Fruit fly (Drosophila melanogaster) whole organism, prepupa: Measurements from ENCODE around the gene atl.
A peak's percentile ranks its signal among the peaks of the same experiment; 100 is the strongest.

ENCODE experiments used
- Blimp-1 ChIP-seq: fragments of 200-800 bp; sonication (Bioruptor generic); optimal IDR thresholded peaks from 3 replicates; lab custom pipeline; 2017; ENCODE audit warnings: missing biosample characterization, missing genetic modification characterization, mild to moderate bottlenecking, moderate library complexity, missing genetic modification reagents
- CG11294 ChIP-seq: fragments of 200-800 bp; sonication (Bioruptor generic); IDR thresholded peaks from 2 replicates; pipeline ENCODE4 v1.3.6; 2022; ENCODE audit warnings: missing biosample characterization, missing genetic modification characterization
- CG11902 ChIP-seq: fragments of 200-800 bp; sonication (Bioruptor generic); optimal IDR thresholded peaks from 3 replicates; lab custom pipeline; 2016; ENCODE audit warnings: missing biosample characterization, missing genetic modification characterization
- CG1621 ChIP-seq: fragments of 200-800 bp; sonication (Bioruptor generic); optimal IDR thresholded peaks from 3 replicates; lab custom pipeline; 2018; ENCODE audit warnings: missing biosample characterization, mild to moderate bottlenecking, missing genetic modification characterization
- CG31627 ChIP-seq: fragments of 200-800 bp; sonication (Bioruptor generic); optimal IDR thresholded peaks from 3 replicates; lab custom pipeline; 2016; ENCODE audit warnings: missing biosample characterization, missing genetic modification characterization
- CG34406 ChIP-seq: fragments of 200-800 bp; sonication (Bioruptor generic); optimal IDR thresholded peaks from 3 replicates; lab custom pipeline; 2016; ENCODE audit warnings: missing biosample characterization, missing genetic modification characterization
- CG3919 ChIP-seq: fragments of 200-800 bp; sonication (Bioruptor generic); optimal IDR thresholded peaks from 3 replicates; lab custom pipeline; 2016; ENCODE audit warnings: missing biosample characterization, missing genetic modification characterization
- CG6792 ChIP-seq: fragments of 200-800 bp; sonication (Bioruptor generic); optimal IDR thresholded peaks from 3 replicates; lab custom pipeline; 2016; ENCODE audit warnings: missing biosample characterization, missing genetic modification characterization
- CG6854 ChIP-seq: fragments of 200-800 bp; sonication (Bioruptor generic); optimal IDR thresholded peaks from 2 replicates; lab custom pipeline; 2017; ENCODE audit warnings: missing biosample characterization, mild to moderate bottlenecking, missing genetic modification characterization
- CG7368 ChIP-seq: fragments of 200-800 bp; sonication (Bioruptor generic); optimal IDR thresholded peaks from 3 replicates; lab custom pipeline; 2016; ENCODE audit warnings: missing biosample characterization, missing genetic modification characterization
- CG9139 ChIP-seq: fragments of 200-800 bp; sonication (Bioruptor generic); optimal IDR thresholded peaks from 3 replicates; lab custom pipeline; 2017; ENCODE audit warnings: missing biosample characterization, mild to moderate bottlenecking, missing genetic modification characterization
- Eip78C ChIP-seq: fragments of 200-800 bp; sonication (Bioruptor generic); peaks from one replicate; lab custom pipeline; 2016; ENCODE audit warnings: missing biosample characterization, missing genetic modification characterization
- Eip93F ChIP-seq: fragments of 200-800 bp; sonication (Bioruptor generic); optimal IDR thresholded peaks from 2 replicates; lab custom pipeline; 2016; ENCODE audit warnings: missing biosample characterization, mild to moderate bottlenecking, missing genetic modification characterization
- Ets21C ChIP-seq: fragments of 200-800 bp; sonication (Bioruptor generic); optimal IDR thresholded peaks from 3 replicates; lab custom pipeline; 2016; ENCODE audit warnings: missing biosample characterization, missing genetic modification characterization
- Hr38 ChIP-seq: sonication (Bioruptor generic); optimal IDR thresholded peaks from 2 replicates; lab custom pipeline; 2016; ENCODE audit warnings: missing biosample characterization, missing genetic modification characterization
- Hr39 ChIP-seq: fragments of 200-800 bp; sonication (Bioruptor generic); optimal IDR thresholded peaks from 2 replicates; lab custom pipeline; 2016; ENCODE audit warnings: missing biosample characterization, missing genetic modification characterization
- Hr4 ChIP-seq: fragments of 200-800 bp; sonication (Bioruptor generic); optimal IDR thresholded peaks from 3 replicates; lab custom pipeline; 2016; ENCODE audit warnings: missing biosample characterization, missing genetic modification characterization
- Lpt ChIP-seq: fragments of 200-800 bp; sonication (Bioruptor generic); optimal IDR thresholded peaks from 3 replicates; lab custom pipeline; 2016; ENCODE audit warnings: missing biosample characterization, missing genetic modification characterization
- Met ChIP-seq: fragments of 200-800 bp; sonication (Bioruptor generic); optimal IDR thresholded peaks from 3 replicates; lab custom pipeline; 2016; ENCODE audit warnings: missing biosample characterization, missing genetic modification characterization
- Smox ChIP-seq: fragments of 200-800 bp; sonication (Bioruptor generic); optimal IDR thresholded peaks from 3 replicates; lab custom pipeline; 2016; ENCODE audit warnings: missing biosample characterization, missing genetic modification characterization
- Sox14 ChIP-seq: fragments of 200-800 bp; sonication (Bioruptor generic); optimal IDR thresholded peaks from 3 replicates; lab custom pipeline; 2016; ENCODE audit warnings: missing biosample characterization, missing genetic modification characterization
- Sox15 ChIP-seq: fragments of 200-800 bp; sonication (Bioruptor generic); optimal IDR thresholded peaks from 3 replicates; lab custom pipeline; 2016; ENCODE audit warnings: missing biosample characterization, missing genetic modification characterization
- achi ChIP-seq: fragments of 200-800 bp; sonication (Bioruptor generic); optimal IDR thresholded peaks from 3 replicates; lab custom pipeline; 2016; ENCODE audit warnings: missing biosample characterization, missing genetic modification characterization
- acj6 ChIP-seq: fragments of 200-800 bp; sonication (Bioruptor generic); optimal IDR thresholded peaks from 3 replicates; lab custom pipeline; 2016; ENCODE audit warnings: missing biosample characterization, missing genetic modification characterization
- cyc ChIP-seq: fragments of 200-800 bp; sonication (Bioruptor generic); optimal IDR thresholded peaks from 3 replicates; lab custom pipeline; 2016; ENCODE audit warnings: missing biosample characterization, missing genetic modification characterization
- dac ChIP-seq: fragments of 200-800 bp; sonication (Bioruptor generic); optimal IDR thresholded peaks from 2 replicates; lab custom pipeline; 2017; ENCODE audit warnings: missing biosample characterization, mild to moderate bottlenecking, missing genetic modification characterization
- dsx ChIP-seq: fragments of 200-800 bp; optimal IDR thresholded peaks from 3 replicates; lab custom pipeline; 2019; ENCODE audit warnings: missing biosample characterization, mild to moderate bottlenecking, missing genetic modification characterization, moderate library complexity; ENCODE audit not compliant: poor library complexity, severe bottlenecking
- eg ChIP-seq: fragments of 200-800 bp; sonication (Bioruptor generic); IDR thresholded peaks from 3 replicates; pipeline ENCODE4 v1.3.6; 2022; ENCODE audit warnings: missing biosample characterization, missing genetic modification characterization
- fd59A ChIP-seq: fragments of 200-800 bp; sonication (Bioruptor generic); optimal IDR thresholded peaks from 2 replicates; lab custom pipeline; 2017; ENCODE audit warnings: missing biosample characterization, mild to moderate bottlenecking, missing genetic modification characterization, missing genetic modification reagents
- fd85E ChIP-seq: fragments of 200-800 bp; sonication (Bioruptor generic); optimal IDR thresholded peaks from 3 replicates; lab custom pipeline; 2016; ENCODE audit warnings: missing biosample characterization, missing genetic modification characterization
- lz ChIP-seq: fragments of 200-800 bp; sonication (Bioruptor generic); optimal IDR thresholded peaks from 3 replicates; lab custom pipeline; 2016; ENCODE audit warnings: missing biosample characterization, missing genetic modification characterization
- pdm3 ChIP-seq: fragments of 200-800 bp; sonication (Bioruptor generic); optimal IDR thresholded peaks from 3 replicates; lab custom pipeline; 2016; ENCODE audit warnings: missing biosample characterization, missing genetic modification characterization
- ss ChIP-seq, 2 experiments: fragments of 200-800 bp; sonication (Bioruptor generic); optimal IDR thresholded peaks; 2 replicates in 1 of 2; 3 replicates in 1 of 2; lab custom pipeline; 2017 to 2018; ENCODE audit warnings: mild to moderate bottlenecking in 2 of 2, missing biosample characterization in 2 of 2, missing genetic modification characterization in 2 of 2, moderate library complexity in 1 of 2
- svp ChIP-seq: fragments of 200-800 bp; sonication (Bioruptor generic); peaks from one replicate; lab custom pipeline; 2016; ENCODE audit warnings: missing biosample characterization, missing genetic modification characterization
- topi ChIP-seq: fragments of 200-800 bp; sonication (Bioruptor generic); optimal IDR thresholded peaks from 3 replicates; lab custom pipeline; 2016; ENCODE audit warnings: missing biosample characterization, missing genetic modification characterization
- vri ChIP-seq: fragments of 200-800 bp; sonication (Bioruptor generic); optimal IDR thresholded peaks from 3 replicates; lab custom pipeline; 2016; ENCODE audit warnings: missing biosample characterization, mild to moderate bottlenecking, missing genetic modification characterization

Gene atl

dm6 chr3R:24654770-24655322, 29.4 kb downstream of the atl start, which contains the start of the genes CG31125 and CG6695 (continued):
- peak; percentile 33 for TF ChIP-seq cyc (GFP tag; lab: Kevin White, UChicago)
- TF ChIP-seq acj6 (GFP tag; lab: Kevin White, UChicago) = no peak
- TF ChIP-seq topi (GFP tag; lab: Kevin White, UChicago) = no peak
- TF ChIP-seq Eip93F (GFP tag; lab: Kevin White, UChicago) = no peak

- no peak for TF ChIP-seq eg
- TF ChIP-seq svp (GFP tag; lab: Kevin White, UChicago) = no peak
- no peak for TF ChIP-seq Met
- no peak for TF ChIP-seq pdm3 (GFP tag; lab: Kevin White, UChicago)
- no peak for TF ChIP-seq CG34406 (GFP tag; lab: Kevin White, UChicago)
- no peak for TF ChIP-seq CG9139 (GFP tag; lab: Kevin White, UChicago)
- no peak for TF ChIP-seq Blimp-1 (GFP tag; lab: Kevin White, UChicago)
- no peak for TF ChIP-seq CG11902 (GFP tag; lab: Kevin White, UChicago)
- TF ChIP-seq CG1621 (tag; lab: Kevin White, UChicago) = no peak
- TF ChIP-seq Hr38 (GFP tag; lab: Kevin White, UChicago) = no peak
- no peak for TF ChIP-seq Hr4
- no peak for TF ChIP-seq CG11294
- TF ChIP-seq fd85E (GFP tag; lab: Kevin White, UChicago) = no peak
- no peak for TF ChIP-seq ss (GFP tag; optimal IDR thresholded peaks at IDR 0.05; lab: Kevin White, UChicago)
- TF ChIP-seq Sox14 (GFP tag; lab: Kevin White, UChicago) = no peak
- no peak for TF ChIP-seq Sox15
- TF ChIP-seq topi (GFP tag; lab: Kevin White, UChicago) = no peak
- TF ChIP-seq Eip78C (GFP tag; lab: Kevin White, UChicago) = no peak
- no peak for TF ChIP-seq Hr39 (GFP tag; lab: Kevin White, UChicago)
- no peak for TF ChIP-seq CG7368 (GFP tag; lab: Kevin White, UChicago)
Measured at dm6 chr3R:24659173-24659846, 33.8 kb downstream of the atl start, which contains the start of gene CG31126. Gene CG31126 (plus strand): TSS chr3R:24659621.

- TF ChIP-seq CG31627 = no peak
- peak; percentile 57 for TF ChIP-seq achi
- TF ChIP-seq Eip78C (GFP tag; lab: Kevin White, UChicago) = peak; percentile 56
- TF ChIP-seq, all 60 proteins: peak for 2
Measured at dm6 chr3R:24661679-24662411, 36.4 kb downstream of the atl start, which contains the start of gene Ppox. Gene Ppox (minus strand): TSS chr3R:24661851.

DNA sequence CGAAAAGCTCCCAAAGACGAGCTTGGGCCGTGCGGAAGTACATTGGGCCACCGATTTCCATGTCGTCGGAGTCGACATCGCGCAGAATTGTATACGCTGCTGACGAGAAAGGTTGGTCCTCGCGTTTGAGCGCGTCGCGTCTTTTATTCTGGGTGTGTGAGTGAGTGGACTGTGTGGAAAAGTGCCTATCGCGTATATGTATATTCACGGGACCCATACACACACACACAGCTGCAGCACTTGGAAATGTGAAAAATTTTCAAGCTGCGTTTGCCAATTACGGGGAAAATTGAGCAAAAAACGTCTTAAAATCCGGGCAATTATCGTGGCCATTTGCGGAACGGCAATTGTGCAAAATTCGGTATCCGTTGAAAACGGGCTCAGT, 36.9 kb downstream of the atl start, which contains the start of gene slo:
slo (plus strand) TSS at position 80 of the 385 bp plus-strand sequence.
- no peak for TF ChIP-seq Blimp-1 (GFP tag; lab: Kevin White, UChicago)
- no peak for TF ChIP-seq Smox

- TF ChIP-seq CG3919 (no peak), vri (GFP tag; lab: Kevin White, UChicago) (no peak), lz (GFP tag; lab: Kevin White, UChicago) (no peak), CG6854 (GFP tag; lab: Kevin White, UChicago) (no peak), CG31627 (no peak), dac (GFP tag; lab: Kevin White, UChicago) (no peak), Hr4 (no peak), CG6792 (GFP tag; lab: Kevin White, UChicago) (no peak), dsx (GFP tag; lab: Kevin White, UChicago) (no peak), Lpt (no peak), Sox15 (no peak), Blimp-1 (GFP tag; lab: Kevin White, UChicago) (no peak), fd59A (GFP tag; lab: Kevin White, UChicago) (no peak), topi (GFP tag; lab: Kevin White, UChicago) (no peak), Eip78C (GFP tag; lab: Kevin White, UChicago) (no peak), Met (no peak), CG7368 (GFP tag; lab: Kevin White, UChicago) (no peak), eg (no peak), Ets21C (GFP tag; lab: Kevin White, UChicago) (no peak)
Measured at dm6 chr3R:24663044-24663443, 37.6 kb downstream of the atl start.
